Worm (Caenorhabditis elegans) whole organism, late embryonic: ENCODE measurements around the gene ZK1086.3.

Experiments used
- C08G9.2 ChIP-seq: sonication (generic microtip); optimal IDR thresholded peaks from 2 replicates; lab custom pipeline; 2016; ENCODE audit warnings: mild to moderate bottlenecking, missing genetic modification characterization, moderate library complexity, missing compliant biosample characterization
- ahr-1 ChIP-seq: sonication (generic microtip); optimal IDR thresholded peaks from 2 replicates; lab custom pipeline; 2016; ENCODE audit warnings: missing genetic modification characterization, missing compliant biosample characterization
- ceh-19 ChIP-seq: fragments of 200-800 bp; sonication (Bioruptor generic); optimal IDR thresholded peaks from 2 replicates; lab custom pipeline; 2018; ENCODE audit warnings: mild to moderate bottlenecking, missing genetic modification characterization, missing compliant biosample characterization
- ceh-45 ChIP-seq: fragments of 200-800 bp; sonication (Bioruptor generic); IDR thresholded peaks from 2 replicates; pipeline ENCODE4 v1.3.6; 2022; ENCODE audit warnings: missing genetic modification reagents, missing genetic modification characterization, missing compliant biosample characterization
- ceh-9 ChIP-seq: sonication (generic microtip); optimal IDR thresholded peaks from 2 replicates; lab custom pipeline; 2016; ENCODE audit warnings: mild to moderate bottlenecking, missing genetic modification characterization, inconsistent platforms, missing compliant biosample characterization
- hlh-30 ChIP-seq: sonication (generic microtip); optimal IDR thresholded peaks from 2 replicates; lab custom pipeline; 2017; ENCODE audit warnings: antibody characterized with exemption, missing genetic modification characterization, missing compliant biosample characterization; ENCODE audit not compliant: insufficient read depth
- hlh-6 ChIP-seq: sonication (generic microtip); optimal IDR thresholded peaks from 2 replicates; lab custom pipeline; 2016; ENCODE audit warnings: missing genotype, missing genetic modification characterization, missing compliant biosample characterization
- pha-2 ChIP-seq: sonication (generic microtip); optimal IDR thresholded peaks from 2 replicates; lab custom pipeline; 2017; ENCODE audit warnings: mild to moderate bottlenecking, missing genetic modification characterization, missing compliant biosample characterization
- pha-4 ChIP-seq: fragments of 150-350 bp; optimal IDR thresholded peaks from 2 replicates; lab custom pipeline; 2018; ENCODE audit warnings: missing biosample characterization, missing genetic modification reagents, missing genetic modification characterization
- pros-1 ChIP-seq: fragments of 150-350 bp; optimal IDR thresholded peaks from 2 replicates; lab custom pipeline; 2014; ENCODE audit warnings: missing biosample characterization, missing genetic modification reagents, missing genetic modification characterization
- rnt-1 ChIP-seq: sonication (generic microtip); optimal IDR thresholded peaks from 2 replicates; lab custom pipeline; 2016; ENCODE audit warnings: missing genetic modification characterization, missing compliant biosample characterization
- sdc-2 ChIP-seq: sonication (generic microtip); optimal IDR thresholded peaks from 2 replicates; lab custom pipeline; 2016; ENCODE audit warnings: missing genotype, missing genetic modification characterization, missing compliant biosample characterization
- sox-2 ChIP-seq: fragments of 200-800 bp; sonication (Bioruptor generic); IDR thresholded peaks from 2 replicates; pipeline ENCODE4 v1.3.6; 2022; ENCODE audit warnings: missing genetic modification reagents, missing genetic modification characterization, missing compliant biosample characterization

Gene ZK1086.3

DNA sequence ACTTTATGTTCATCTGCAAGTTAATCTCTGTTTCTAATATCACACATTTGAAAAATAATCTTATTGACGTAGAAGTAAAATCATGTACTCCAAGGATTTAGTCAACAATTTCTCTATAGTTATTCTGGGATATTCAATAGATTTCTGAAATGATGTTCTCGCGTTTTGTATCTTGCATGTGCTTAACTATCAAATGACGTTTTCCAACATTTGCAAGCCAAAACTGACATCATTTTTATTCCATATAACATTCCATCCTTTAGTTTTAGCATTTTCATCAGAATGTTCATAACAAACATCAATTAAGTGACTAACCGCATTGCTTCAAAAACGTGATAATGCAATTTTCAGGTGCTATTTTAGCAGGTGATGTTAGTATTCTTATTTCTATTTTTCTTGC is 47.4 kb downstream of the ZK1086.3 start (continued):
- TF ChIP-seq ceh-19 (no peak), pha-2 (tag; lab: Kevin White, UChicago) (no peak)

DNA sequence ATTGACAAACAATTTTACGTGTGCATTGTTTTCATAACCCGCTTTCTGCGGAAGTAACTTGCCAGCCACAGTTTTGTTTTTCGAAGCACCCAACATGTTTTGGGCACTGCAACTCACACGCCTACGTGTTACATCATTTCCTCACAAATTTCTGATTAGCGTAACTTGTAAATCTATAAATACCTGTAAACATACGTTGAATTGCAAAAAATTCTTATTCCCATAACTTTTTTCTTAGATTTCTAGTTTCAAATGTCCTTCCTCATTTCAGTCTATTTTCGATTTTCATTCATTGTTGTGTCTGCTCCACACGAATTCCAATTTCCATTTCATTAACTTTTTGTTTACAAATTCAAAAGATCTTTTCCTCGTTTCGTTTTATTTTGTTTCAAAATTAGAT is 49.7 kb downstream of the ZK1086.3 start:
- no peak for TF ChIP-seq ahr-1 (tag; lab: Kevin White, UChicago)
- TF ChIP-seq ceh-45 (GFP tag; lab: Robert Waterston, UW) = no peak
- TF ChIP-seq hlh-30 (tag; lab: Kevin White, UChicago) = no peak
- no peak for TF ChIP-seq pha-4
- no peak for TF ChIP-seq ceh-9 (tag; lab: Kevin White, UChicago)
- TF ChIP-seq hlh-6 (tag; lab: Kevin White, UChicago) = no peak
- TF ChIP-seq pros-1 = no peak

DNA sequence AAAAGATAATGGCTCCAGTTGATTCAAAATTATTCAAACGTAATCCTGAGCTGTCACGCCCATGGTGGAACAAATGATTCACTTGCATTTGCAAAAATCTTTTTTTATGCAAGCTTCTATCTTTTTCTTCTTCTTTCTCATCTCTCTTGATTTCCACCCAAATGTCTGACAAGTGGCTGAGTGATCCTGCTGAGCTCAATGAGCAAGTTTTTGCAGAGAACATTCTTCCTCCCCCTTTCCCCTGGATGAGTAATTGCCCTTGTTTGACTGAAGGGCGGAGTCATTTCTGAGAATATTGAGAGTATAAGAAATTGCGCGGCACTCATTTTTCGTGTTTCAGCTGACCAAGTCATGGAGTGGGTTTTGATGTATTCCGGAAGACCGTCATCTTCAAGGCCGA is 50.6 kb downstream of the ZK1086.3 start, which contains the start of gene M03B6.1:
Gene M03B6.1, plus strand, starts transcription at position 334 of the 400 bp plus-strand sequence.
- no peak for TF ChIP-seq sdc-2 (tag; lab: Kevin White, UChicago)
- TF ChIP-seq C08G9.2 (tag; lab: Kevin White, UChicago) = no peak
- TF ChIP-seq ceh-9 (tag; lab: Kevin White, UChicago) = no peak
- no peak for TF ChIP-seq rnt-1
- TF ChIP-seq pha-2 (tag; lab: Kevin White, UChicago) = no peak
- no peak for TF ChIP-seq sox-2 (GFP tag; lab: Robert Waterston, UW)
